Worm (Caenorhabditis elegans) whole organism, young adult: ENCODE results near the gene Y39G8B.2.

ENCODE experiments used
- egl-44 ChIP-seq: fragments of 200-800 bp; sonication (Bioruptor generic); IDR thresholded peaks from 2 replicates; pipeline ENCODE4 v1.3.6; 2022; ENCODE audit warnings: missing genetic modification reagents, missing genetic modification characterization, missing compliant biosample characterization
- madf-6 ChIP-seq: fragments of 200-800 bp; sonication (Bioruptor generic); IDR thresholded peaks from 2 replicates; pipeline ENCODE4 v1.3.6; 2022; ENCODE audit warnings: missing genetic modification reagents, missing genetic modification characterization, missing compliant biosample characterization
- madf-8 ChIP-seq: fragments of 200-800 bp; sonication (Bioruptor generic); conservative IDR thresholded peaks from 2 replicates; pipeline ENCODE4 v1.3.6; 2022; ENCODE audit warnings: missing genetic modification reagents, missing genetic modification characterization, missing compliant biosample characterization
- nhr-90 ChIP-seq: sonication (generic microtip); optimal IDR thresholded peaks from 2 replicates; lab custom pipeline; 2016; ENCODE audit warnings: missing genotype, mild to moderate bottlenecking, missing genetic modification characterization, missing compliant biosample characterization
- unc-130 ChIP-seq: sonication (generic microtip); optimal IDR thresholded peaks from 2 replicates; lab custom pipeline; 2016; ENCODE audit warnings: missing genetic modification reagents, missing genetic modification characterization, missing compliant biosample characterization

- TF ChIP-seq madf-8 (GFP tag; lab: Robert Waterston, UW), result no peak
- no peak for TF ChIP-seq egl-44
- no peak for TF ChIP-seq nhr-90 (tag; lab: Kevin White, UChicago)
- no peak for TF ChIP-seq unc-130 (GFP tag; lab: Kevin White, UChicago)
- TF ChIP-seq madf-6, result no peak
These were observed 32.3 kb upstream of the Y39G8B.2 start, which contains the start of gene F01D5.7 for ce11 chrII:14008359-14008758.
